Fruit fly (Drosophila melanogaster) whole organism, adult: ENCODE data around the gene Grl36b.

Experiments used
- CG33017 ChIP-seq: fragments of 200-800 bp; sonication (Bioruptor generic); optimal IDR thresholded peaks from 2 replicates; lab custom pipeline; 2018; ENCODE audit warnings: missing biosample characterization, mild to moderate bottlenecking, missing genetic modification characterization, moderate library complexity
- CG5204 ChIP-seq: fragments of 200-800 bp; sonication (Bioruptor generic); optimal IDR thresholded peaks from 2 replicates; lab custom pipeline; 2016; ENCODE audit warnings: missing biosample characterization, missing genetic modification characterization
- CG7045 ChIP-seq: fragments of 200-800 bp; sonication (Bioruptor generic); optimal IDR thresholded peaks from 2 replicates; lab custom pipeline; 2017; ENCODE audit warnings: missing biosample characterization, mild to moderate bottlenecking, missing genetic modification characterization
- Clk ChIP-seq: fragments of 200-800 bp; sonication (Bioruptor generic); optimal IDR thresholded peaks from 2 replicates; lab custom pipeline; 2017; ENCODE audit warnings: missing biosample characterization, missing genetic modification characterization
- Crg-1 ChIP-seq: fragments of 200-800 bp; sonication (Bioruptor generic); optimal IDR thresholded peaks from 2 replicates; lab custom pipeline; 2016; ENCODE audit warnings: missing biosample characterization, missing genetic modification characterization
- cic ChIP-seq: fragments of 200-800 bp; sonication (Bioruptor generic); optimal IDR thresholded peaks from 2 replicates; lab custom pipeline; 2017; ENCODE audit warnings: missing biosample characterization, mild to moderate bottlenecking, missing genetic modification characterization, moderate library complexity
- tj ChIP-seq: fragments of 200-800 bp; sonication (Bioruptor generic); optimal IDR thresholded peaks from 3 replicates; lab custom pipeline; 2017; ENCODE audit warnings: missing biosample characterization, mild to moderate bottlenecking, missing genetic modification characterization, moderate library complexity
- toe ChIP-seq: fragments of 200-800 bp; sonication (Bioruptor generic); optimal IDR thresholded peaks from 2 replicates; lab custom pipeline; 2016; ENCODE audit warnings: missing biosample characterization, missing genetic modification characterization

- no peak for TF ChIP-seq CG5204 (GFP tag; lab: Kevin White, UChicago)
- no peak for TF ChIP-seq CG7045
- no peak for TF ChIP-seq Clk
- TF ChIP-seq cic (GFP tag; lab: Kevin White, UChicago) = no peak
- no peak for TF ChIP-seq Crg-1 (GFP tag; lab: Kevin White, UChicago)
- no peak for TF ChIP-seq CG33017 (tag; lab: Kevin White, UChicago)
- no peak for TF ChIP-seq tj (GFP tag; lab: Kevin White, UChicago)
- TF ChIP-seq toe (GFP tag; lab: Kevin White, UChicago) = no peak
Measured at dm6 chr2L:18113079-18113478, 12.5 kb downstream of the Grl36b start, which contains the start of gene CG44476.
